Worm (Caenorhabditis elegans): Measurements from ENCODE around the gene F46B3.8.

F46B3.8 gene

DNA sequence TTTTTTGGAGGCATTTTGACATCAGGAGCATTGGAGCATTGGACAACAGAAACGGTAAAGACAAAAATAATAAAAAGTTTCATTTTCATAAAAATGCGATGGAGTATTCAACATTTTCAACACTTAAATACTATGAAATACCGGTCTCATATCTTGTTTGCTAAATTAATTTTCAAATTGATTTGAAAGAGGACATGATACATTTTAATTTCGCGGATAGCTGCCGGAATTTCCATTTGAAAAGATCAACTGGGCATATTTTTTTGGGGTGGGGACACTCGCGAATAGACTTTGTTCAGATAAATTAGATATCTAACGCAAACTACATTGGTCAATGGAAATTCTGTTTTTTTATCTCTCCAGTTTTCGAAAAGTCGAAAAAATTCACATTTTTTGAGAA, 28.2 kb downstream of the F46B3.8 start, which contains the start of gene F26F2.10:
TSS of gene F26F2.10 (minus strand) at position 101 of the 400 bp plus-strand sequence.
- TF ChIP-seq mdl-1 (tag; optimal IDR thresholded peaks at IDR 0.05) (no peak), nhr-23 (tag; optimal IDR thresholded peaks at IDR 0.05) (no peak)

- no peak for TF ChIP-seq nhr-237 (tag; optimal IDR thresholded peaks at IDR 0.05)
- no peak for TF ChIP-seq aly-2 (tag; optimal IDR thresholded peaks at IDR 0.05)
- TF ChIP-seq ztf-4 (tag; optimal IDR thresholded peaks at IDR 0.05) = peak; percentile 61
- no peak for TF ChIP-seq ceh-16 (tag; optimal IDR thresholded peaks at IDR 0.05)
- peak; percentile 34 for TF ChIP-seq zag-1 (tag; optimal IDR thresholded peaks at IDR 0.05)
- peak; percentile 75 for TF ChIP-seq unc-55 (GFP tag; optimal IDR thresholded peaks at IDR 0.05)
- peak; percentile 68 for TF ChIP-seq F13H6.1 (tag; optimal IDR thresholded peaks at IDR 0.05)
- TF ChIP-seq nhr-6 (tag; optimal IDR thresholded peaks at IDR 0.05) = no peak
- TF ChIP-seq nhr-21 (tag; optimal IDR thresholded peaks at IDR 0.05) = peak; percentile 58
- peak; percentile 61 for TF ChIP-seq mab-5 (tag; optimal IDR thresholded peaks at IDR 0.05)
- peak; percentile 29 for TF ChIP-seq dmd-4 (tag; optimal IDR thresholded peaks at IDR 0.05)
- TF ChIP-seq nhr-77 (tag; optimal IDR thresholded peaks at IDR 0.05) = no peak
- peak; percentile 71 for TF ChIP-seq sem-4 (tag; optimal IDR thresholded peaks at IDR 0.05)
- TF ChIP-seq skn-1 (tag; optimal IDR thresholded peaks at IDR 0.05) = no peak
- TF ChIP-seq crh-2 (tag; optimal IDR thresholded peaks at IDR 0.05) = peak; percentile 88
- no peak for TF ChIP-seq ztf-11 (tag; optimal IDR thresholded peaks at IDR 0.05)
- no peak for TF ChIP-seq elt-1 (tag; optimal IDR thresholded peaks at IDR 0.05)
- TF ChIP-seq lsy-2 (tag; optimal IDR thresholded peaks at IDR 0.05) = peak; percentile 82 to 93
- no peak for TF ChIP-seq nhr-10 (tag; optimal IDR thresholded peaks at IDR 0.05)
- no peak for TF ChIP-seq peb-1 (tag; optimal IDR thresholded peaks at IDR 0.05)
- TF ChIP-seq egl-27 (tag; optimal IDR thresholded peaks at IDR 0.05) = peak; percentile 21
- peak; percentile 75 for TF ChIP-seq lin-11 (tag; optimal IDR thresholded peaks at IDR 0.05)
- TF ChIP-seq C34F6.9 (tag; optimal IDR thresholded peaks at IDR 0.05) = peak; percentile 94
- TF ChIP-seq sma-3 (GFP tag; optimal IDR thresholded peaks at IDR 0.05) = peak; percentile 80
- TF ChIP-seq nhr-12 (tag; optimal IDR thresholded peaks at IDR 0.05) = no peak
- peak; percentile 21 for TF ChIP-seq R02D3.7 (tag; optimal IDR thresholded peaks at IDR 0.05)
- no peak for TF ChIP-seq lin-39 (tag; optimal IDR thresholded peaks at IDR 0.05)
- TF ChIP-seq nhr-25 (tag; optimal IDR thresholded peaks at IDR 0.05) = no peak
- no peak for TF ChIP-seq unc-62 (GFP tag; optimal IDR thresholded peaks at IDR 0.05)
- no peak for TF ChIP-seq ama-1 (optimal IDR thresholded peaks at IDR 0.05)
- TF ChIP-seq ztf-1 (GFP tag; conservative IDR thresholded peaks at IDR 0.05) = no peak
- peak; percentile 85 for TF ChIP-seq lin-13 (GFP tag; optimal IDR thresholded peaks at IDR 0.05)
- no peak for TF ChIP-seq nhr-129 (tag; optimal IDR thresholded peaks at IDR 0.05)
- TF ChIP-seq unc-39 (tag; optimal IDR thresholded peaks at IDR 0.05) = no peak
- TF ChIP-seq mdl-1 (tag; optimal IDR thresholded peaks at IDR 0.05) = peak; percentile 30 to 45
- TF ChIP-seq fos-1 (tag; optimal IDR thresholded peaks at IDR 0.05) = peak; percentile 45
- TF ChIP-seq gmeb-1 (tag; optimal IDR thresholded peaks at IDR 0.05) = peak; percentile 80
- TF ChIP-seq Y55F3AM.14 (GFP tag; optimal IDR thresholded peaks at IDR 0.05) = no peak
- no peak for TF ChIP-seq mbf-1 (tag; optimal IDR thresholded peaks at IDR 0.05)
- no peak for TF ChIP-seq blmp-1 (tag; optimal IDR thresholded peaks at IDR 0.05; ENCODE audit: insufficient read depth)
- peak; percentile 43 for TF ChIP-seq snpc-4 (tag; optimal IDR thresholded peaks at IDR 0.05)
- no peak for TF ChIP-seq nhr-11 (tag; optimal IDR thresholded peaks at IDR 0.05)
- TF ChIP-seq ceh-82 (tag; optimal IDR thresholded peaks at IDR 0.05) = no peak
- TF ChIP-seq nhr-23 (tag; optimal IDR thresholded peaks at IDR 0.05) = no peak
- no peak for TF ChIP-seq sma-9 (GFP tag; optimal IDR thresholded peaks at IDR 0.05)
- TF ChIP-seq sma-9 (tag; optimal IDR thresholded peaks at IDR 0.05) = no peak
- TF ChIP-seq ZK546.5 (tag; optimal IDR thresholded peaks at IDR 0.05) = no peak
- TF ChIP-seq alr-1 (tag; optimal IDR thresholded peaks at IDR 0.05) = no peak
- TF ChIP-seq elt-3 (tag; optimal IDR thresholded peaks at IDR 0.05) = no peak
These were observed 42.4 kb downstream of the F46B3.8 start, which contains the start of gene F26F2.7 for ce11 chrV:20580511-20581040. Gene F26F2.7 (plus strand): TSS chrV:20580990.

All from whole organism, L2 larva.